Worm (Caenorhabditis elegans) whole organism, L4/young adult: ENCODE results near the gene acr-20.
A peak's percentile ranks its signal among the peaks of the same experiment; 100 is the strongest.

Source experiments
- W03F9.2 ChIP-seq: fragments of 150-350 bp; optimal IDR thresholded peaks from 2 replicates; lab custom pipeline; 2014; ENCODE audit warnings: missing biosample characterization, missing genetic modification characterization
- dao-5 ChIP-seq: sonication (generic microtip); optimal IDR thresholded peaks from 2 replicates; lab custom pipeline; 2016; ENCODE audit warnings: missing genotype, missing genetic modification characterization, moderate library complexity, missing compliant biosample characterization
- him-1 ChIP-seq: sonication (generic microtip); optimal IDR thresholded peaks from 2 replicates; lab custom pipeline; 2016; ENCODE audit warnings: missing genotype, missing genetic modification reagents, missing genetic modification characterization, missing compliant biosample characterization

- TF ChIP-seq him-1 (tag; lab: Kevin White, UChicago) (no peak), dao-5 (tag; lab: Kevin White, UChicago) (no peak), W03F9.2 (tag; lab: Kevin White, UChicago) (peak; percentile 96)
These were observed 28.3 kb downstream of the acr-20 start, which contains the start of the genes Y54G11A.17, lin-7 and elof-1 for ce11 chrII:14349356-14349923.
